Fruit fly (Drosophila melanogaster) whole organism, embryonic: ENCODE results near the gene CG7896.

Source experiments
- Ada2b ChIP-seq: fragments of 200-800 bp; sonication (Bioruptor generic); IDR thresholded peaks from 2 replicates; pipeline ENCODE4 v1.3.6; 2022; ENCODE audit warnings: missing biosample characterization, missing genetic modification characterization
- Bgb ChIP-seq: fragments of 200-800 bp; sonication (Bioruptor generic); IDR thresholded peaks from 2 replicates; pipeline ENCODE4 v1.3.6; 2022; ENCODE audit warnings: missing biosample characterization, missing genetic modification characterization; ENCODE audit not compliant: partially characterized antibody
- C15 ChIP-seq: fragments of 200-800 bp; sonication (Bioruptor generic); IDR thresholded peaks from 3 replicates; pipeline ENCODE4 v1.3.6; 2022; ENCODE audit warnings: missing biosample characterization, missing genetic modification characterization
- CG10959 ChIP-seq: fragments of 200-800 bp; sonication (Bioruptor generic); IDR thresholded peaks from 2 replicates; pipeline ENCODE4 v1.3.6; 2022; ENCODE audit warnings: missing biosample characterization, missing genetic modification characterization
- CG11696 ChIP-seq: fragments of 200-800 bp; sonication (Bioruptor generic); IDR thresholded peaks from 2 replicates; pipeline ENCODE4 v1.3.6; 2022; ENCODE audit warnings: missing biosample characterization, missing genetic modification characterization
- CG12104 ChIP-seq: fragments of 200-800 bp; sonication (Bioruptor generic); optimal IDR thresholded peaks from 3 replicates; lab custom pipeline; 2016; ENCODE audit warnings: missing biosample characterization, missing genetic modification characterization
- CG13287 ChIP-seq: fragments of 200-800 bp; sonication (Bioruptor generic); IDR thresholded peaks from 2 replicates; pipeline ENCODE4 v1.3.6; 2022; ENCODE audit warnings: missing biosample characterization, missing genetic modification characterization; ENCODE audit not compliant: partially characterized antibody
- CG13775 ChIP-seq: fragments of 200-800 bp; sonication (Bioruptor generic); optimal IDR thresholded peaks from 3 replicates; lab custom pipeline; 2017; ENCODE audit warnings: missing biosample characterization, mild to moderate bottlenecking, missing genetic modification characterization
- CG14860 ChIP-seq: fragments of 200-800 bp; sonication (Bioruptor generic); IDR thresholded peaks from 3 replicates; pipeline ENCODE4 v1.3.6; 2022; ENCODE audit warnings: missing biosample characterization, missing genetic modification characterization; ENCODE audit not compliant: partially characterized antibody
- CG17829 ChIP-seq: fragments of 200-800 bp; optimal IDR thresholded peaks from 2 replicates; lab custom pipeline; 2019; ENCODE audit warnings: missing biosample characterization, mild to moderate bottlenecking, missing genetic modification characterization, moderate library complexity
- CG2129 ChIP-seq: fragments of 200-800 bp; sonication (Bioruptor generic); IDR thresholded peaks from 2 replicates; pipeline ENCODE4 v1.3.6; 2022; ENCODE audit warnings: missing biosample characterization, missing genetic modification characterization; ENCODE audit not compliant: partially characterized antibody
- CG3065 ChIP-seq: fragments of 200-800 bp; sonication (Bioruptor generic); optimal IDR thresholded peaks from 2 replicates; lab custom pipeline; 2016; ENCODE audit warnings: missing biosample characterization, missing genetic modification characterization
- CG33557 ChIP-seq: fragments of 200-800 bp; sonication (Bioruptor generic); optimal IDR thresholded peaks from 2 replicates; lab custom pipeline; 2019; ENCODE audit warnings: missing biosample characterization, mild to moderate bottlenecking, missing genetic modification characterization, moderate library complexity
- CG34224 ChIP-seq: fragments of 200-800 bp; sonication (Bioruptor generic); IDR thresholded peaks from 3 replicates; pipeline ENCODE4 v1.3.6; 2022; ENCODE audit warnings: missing biosample characterization, missing genetic modification characterization; ENCODE audit not compliant: partially characterized antibody
- CG3847 ChIP-seq: fragments of 200-800 bp; sonication (Bioruptor generic); IDR thresholded peaks from 2 replicates; pipeline ENCODE4 v1.3.6; 2022; ENCODE audit warnings: missing biosample characterization, missing genetic modification characterization
- Camta ChIP-seq: fragments of 200-800 bp; sonication (Bioruptor generic); optimal IDR thresholded peaks from 2 replicates; lab custom pipeline; 2016; ENCODE audit warnings: missing biosample characterization, missing genetic modification characterization
- Dbx ChIP-seq: fragments of 200-800 bp; sonication (Bioruptor generic); IDR thresholded peaks from 3 replicates; pipeline ENCODE4 v1.3.6; 2022; ENCODE audit warnings: missing biosample characterization, missing genetic modification characterization
- Doc3 ChIP-seq: fragments of 200-800 bp; sonication (Bioruptor generic); IDR thresholded peaks from 3 replicates; pipeline ENCODE4 v1.3.6; 2022; ENCODE audit warnings: missing biosample characterization, missing genetic modification characterization; ENCODE audit not compliant: partially characterized antibody
- Dp ChIP-seq: fragments of 200-800 bp; sonication (Bioruptor generic); optimal IDR thresholded peaks from 2 replicates; lab custom pipeline; 2018; ENCODE audit warnings: missing biosample characterization, mild to moderate bottlenecking, missing genetic modification characterization, moderate library complexity
- Dref ChIP-seq: fragments of 200-800 bp; sonication (Bioruptor generic); IDR thresholded peaks from 2 replicates; pipeline ENCODE4 v1.3.6; 2022; ENCODE audit warnings: missing biosample characterization, missing genetic modification characterization
- E2f2 ChIP-seq: fragments of 200-800 bp; sonication (Bioruptor generic); IDR thresholded peaks from 2 replicates; pipeline ENCODE4 v1.3.6; 2022; ENCODE audit warnings: missing biosample characterization, missing genetic modification characterization
- H2.0 ChIP-seq: fragments of 200-800 bp; sonication (Bioruptor generic); IDR thresholded peaks from 2 replicates; pipeline ENCODE4 v1.3.6; 2022; ENCODE audit warnings: missing biosample characterization, missing genetic modification characterization
- HHEX ChIP-seq: fragments of 200-800 bp; sonication (Bioruptor generic); optimal IDR thresholded peaks from 3 replicates; lab custom pipeline; 2017; ENCODE audit warnings: missing biosample characterization, mild to moderate bottlenecking, missing genetic modification characterization, missing genetic modification reagents
- HLH3B ChIP-seq: fragments of 200-800 bp; sonication (Bioruptor generic); IDR thresholded peaks from 2 replicates; pipeline ENCODE4 v1.3.6; 2022; ENCODE audit warnings: missing biosample characterization, missing genetic modification characterization
- HLH4C ChIP-seq: fragments of 200-800 bp; sonication (Bioruptor generic); IDR thresholded peaks from 3 replicates; pipeline ENCODE4 v1.3.6; 2022; ENCODE audit warnings: missing biosample characterization, missing genetic modification characterization; ENCODE audit not compliant: partially characterized antibody
- Hsf ChIP-seq: fragments of 200-800 bp; sonication (Bioruptor generic); optimal IDR thresholded peaks from 3 replicates; lab custom pipeline; 2016; ENCODE audit warnings: missing biosample characterization, missing genetic modification characterization
- MBD-R2 ChIP-seq: fragments of 200-800 bp; sonication (Bioruptor generic); IDR thresholded peaks from 2 replicates; pipeline ENCODE4 v1.3.6; 2022; ENCODE audit warnings: missing biosample characterization, missing genetic modification characterization
- MESR4 ChIP-seq: fragments of 200-800 bp; sonication (Bioruptor generic); optimal IDR thresholded peaks from 2 replicates; lab custom pipeline; 2018; ENCODE audit warnings: missing biosample characterization, mild to moderate bottlenecking, missing genetic modification characterization, moderate library complexity
- Mad ChIP-seq: fragments of 200-800 bp; sonication (Bioruptor generic); optimal IDR thresholded peaks from 2 replicates; lab custom pipeline; 2016; ENCODE audit warnings: missing biosample characterization, missing genetic modification characterization
- Oaz ChIP-seq: fragments of 200-800 bp; sonication (Bioruptor generic); IDR thresholded peaks from 2 replicates; pipeline ENCODE4 v1.3.6; 2022; ENCODE audit warnings: missing biosample characterization, missing genetic modification characterization
- Sin3A ChIP-seq: fragments of >200 bp; optimal IDR thresholded peaks from 2 replicates; lab custom pipeline; 2018
- ara ChIP-seq: fragments of 200-800 bp; sonication (Bioruptor generic); IDR thresholded peaks from 2 replicates; pipeline ENCODE4 v1.3.6; 2022; ENCODE audit warnings: missing biosample characterization, missing genetic modification characterization
- ato ChIP-seq: fragments of 200-800 bp; sonication (Bioruptor generic); IDR thresholded peaks from 2 replicates; pipeline ENCODE4 v1.3.6; 2022; ENCODE audit warnings: missing biosample characterization, missing genetic modification characterization; ENCODE audit not compliant: partially characterized antibody
- bbx ChIP-seq: fragments of 200-800 bp; sonication (Bioruptor generic); IDR thresholded peaks from 2 replicates; pipeline ENCODE4 v1.3.6; 2022; ENCODE audit warnings: missing biosample characterization, missing genetic modification characterization; ENCODE audit not compliant: partially characterized antibody
- bigmax ChIP-seq: fragments of 200-800 bp; sonication (Bioruptor generic); optimal IDR thresholded peaks from 2 replicates; lab custom pipeline; 2018; ENCODE audit warnings: missing biosample characterization, mild to moderate bottlenecking, missing genetic modification characterization
- da ChIP-seq: fragments of 200-800 bp; sonication (Bioruptor generic); optimal IDR thresholded peaks from 2 replicates; lab custom pipeline; 2016; ENCODE audit warnings: missing biosample characterization, missing genetic modification characterization
- gsb ChIP-seq: fragments of 200-800 bp; sonication (Bioruptor generic); IDR thresholded peaks from 2 replicates; pipeline ENCODE4 v1.3.6; 2022; ENCODE audit warnings: missing biosample characterization, missing genetic modification characterization
- inv ChIP-seq: fragments of 200-800 bp; sonication (Bioruptor generic); IDR thresholded peaks from 2 replicates; pipeline ENCODE4 v1.3.6; 2022; ENCODE audit warnings: missing biosample characterization, missing genetic modification characterization; ENCODE audit not compliant: partially characterized antibody
- lab ChIP-seq: fragments of 200-800 bp; sonication (Bioruptor generic); optimal IDR thresholded peaks from 3 replicates; lab custom pipeline; 2017; ENCODE audit warnings: missing biosample characterization, missing genetic modification characterization, mild to moderate bottlenecking, moderate library complexity, missing genetic modification reagents
- mld ChIP-seq: fragments of 200-800 bp; sonication (Bioruptor generic); IDR thresholded peaks from 3 replicates; pipeline ENCODE4 v1.3.6; 2022; ENCODE audit warnings: missing biosample characterization, missing genetic modification characterization; ENCODE audit not compliant: partially characterized antibody
- nerfin-2 ChIP-seq: fragments of 200-800 bp; sonication (Bioruptor generic); IDR thresholded peaks from 2 replicates; pipeline ENCODE4 v1.3.6; 2022; ENCODE audit warnings: missing biosample characterization, missing genetic modification characterization; ENCODE audit not compliant: partially characterized antibody
- prd ChIP-seq, 3 experiments: fragments of >200 bp in 2 of 3; fragments of 200-800 bp in 1 of 3; sonication (Bioruptor generic) in 1 of 3; optimal IDR thresholded peaks in 2 of 3; IDR thresholded peaks in 1 of 3; 2 replicates in 2 of 3; 3 replicates in 1 of 3; pipeline versions ENCODE4 v1.3.6 to Lab custom; 2017 to 2022; ENCODE audit warnings: missing biosample characterization in 1 of 3, missing genetic modification characterization in 1 of 3
- shn ChIP-seq: fragments of 200-800 bp; sonication (Bioruptor generic); optimal IDR thresholded peaks from 3 replicates; lab custom pipeline; 2016; ENCODE audit warnings: missing biosample characterization, missing genetic modification characterization
- sisA ChIP-seq: fragments of 200-800 bp; sonication (Bioruptor generic); IDR thresholded peaks from 2 replicates; pipeline ENCODE4 v1.3.6; 2022; ENCODE audit warnings: missing biosample characterization, missing genetic modification characterization
- sna ChIP-seq: fragments of 200-800 bp; sonication (Bioruptor generic); IDR thresholded peaks from 2 replicates; pipeline ENCODE4 v1.3.6; 2022; ENCODE audit warnings: missing biosample characterization, missing genetic modification characterization; ENCODE audit not compliant: partially characterized antibody
- ssp ChIP-seq: fragments of 200-800 bp; sonication (Bioruptor generic); IDR thresholded peaks from 2 replicates; pipeline ENCODE4 v1.3.6; 2022; ENCODE audit warnings: missing biosample characterization, missing genetic modification characterization
- usp ChIP-seq: fragments of >200 bp; optimal IDR thresholded peaks from 2 replicates; lab custom pipeline; 2017; ENCODE audit warnings: missing biosample characterization, missing genetic modification characterization
- vnd ChIP-seq: fragments of 200-800 bp; sonication (Bioruptor generic); IDR thresholded peaks from 3 replicates; pipeline ENCODE4 v1.3.6; 2022; ENCODE audit warnings: missing biosample characterization, missing genetic modification characterization; ENCODE audit not compliant: partially characterized antibody
- wor ChIP-seq: fragments of 200-800 bp; sonication (Bioruptor generic); IDR thresholded peaks from 2 replicates; pipeline ENCODE4 v1.3.6; 2022; ENCODE audit warnings: missing biosample characterization, missing genetic modification characterization

Gene CG7896

dm6 chr3R:29935756-29936155, 47.5 kb upstream of the CG7896 start, which contains the start of the genes eIF2Balpha and Vps13B (continued):
- TF ChIP-seq Camta (GFP tag; lab: Kevin White, UChicago) (no peak), H2.0 (GFP tag; lab: Robert Waterston, UW) (peak; percentile 32; the same call in 1 of the 2 replicates), gsb (GFP tag; lab: Robert Waterston, UW) (no peak), CG12104 (no peak), CG3065 (GFP tag; lab: Kevin White, UChicago) (no peak), C15 (GFP tag; lab: Robert Waterston, UW) (no peak), sisA (no peak), da (GFP tag; lab: Kevin White, UChicago) (no peak), CG10959 (GFP tag; lab: Robert Waterston, UW) (0 out of 2 replicates have a peak, but pooled peaks have one; percentile 6), vnd (GFP tag; lab: Robert Waterston, UW) (peak; percentile 53; the same call in 1 of the 3 replicates), Dp (GFP tag; lab: Kevin White, UChicago) (peak; percentile 9), ssp (GFP tag; lab: Robert Waterston, UW) (0 out of 2 replicates have a peak, but pooled peaks have one; percentile 7), HHEX (GFP tag; lab: Kevin White, UChicago) (no peak), prd (optimal IDR thresholded peaks at IDR 0.05; lab: Kevin White, UChicago) (no peak), prd (GFP tag; IDR thresholded peaks at IDR 0.05; lab: Robert Waterston, UW) (no peak), ara (peak; percentile 36; the same call in 1 of the 2 replicates), CG2129 (GFP tag; lab: Robert Waterston, UW) (0 out of 2 replicates have a peak, but pooled peaks have one; percentile 15), HLH4C (GFP tag; lab: Robert Waterston, UW) (peak; percentile 94), usp (no peak), Sin3A (lab: Kevin White, UChicago) (peak; percentile 12), CG14860 (GFP tag; lab: Robert Waterston, UW) (peak; percentile 63), MESR4 (GFP tag; lab: Kevin White, UChicago) (peak; percentile 35), CG13775 (peak; percentile 83), E2f2 (GFP tag; lab: Robert Waterston, UW) (0 out of 2 replicates have a peak, but pooled peaks have one; percentile 22), CG34224 (GFP tag; lab: Robert Waterston, UW) (peak; percentile 84), bigmax (peak; percentile 80), wor (0 out of 2 replicates have a peak, but pooled peaks have one; percentile 19), ato (GFP tag; lab: Robert Waterston, UW) (peak; percentile 87), sna (GFP tag; lab: Robert Waterston, UW) (peak; percentile 81), nerfin-2 (GFP tag; lab: Robert Waterston, UW) (peak; percentile 85), HLH3B (GFP tag; lab: Robert Waterston, UW) (peak; percentile 45; the same call in 1 of the 2 replicates), Dbx (GFP tag; lab: Robert Waterston, UW) (no peak), lab (GFP tag; lab: Kevin White, UChicago) (no peak), Oaz (GFP tag; lab: Robert Waterston, UW) (0 out of 2 replicates have a peak, but pooled peaks have one; percentile 39), CG13287 (GFP tag; lab: Robert Waterston, UW) (peak; percentile 86), Doc3 (GFP tag; lab: Robert Waterston, UW) (peak; percentile 85), Bgb (GFP tag; lab: Robert Waterston, UW) (peak; percentile 95), shn (GFP tag; lab: Kevin White, UChicago) (no peak), Hsf (GFP tag; lab: Kevin White, UChicago) (no peak), mld (GFP tag; lab: Robert Waterston, UW) (peak; percentile 84), Mad (GFP tag; lab: Kevin White, UChicago) (no peak), CG33557 (GFP tag; lab: Kevin White, UChicago) (no peak), CG11696 (GFP tag; lab: Robert Waterston, UW) (no peak), MBD-R2 (GFP tag; lab: Robert Waterston, UW) (peak; percentile 98), CG17829 (no peak), CG3847 (0 out of 2 replicates have a peak, but pooled peaks have one; percentile 23), Ada2b (GFP tag; lab: Robert Waterston, UW) (no peak), Dref (GFP tag; lab: Robert Waterston, UW) (peak; percentile 88), bbx (peak; percentile 94), inv (peak; percentile 61; the same call in 1 of the 2 replicates)
